Worm (Caenorhabditis elegans) whole organism, L1 larva: ENCODE measurements around the gene C24B5.4.

Source experiments
- C04F5.9 ChIP-seq: sonication (generic microtip); optimal IDR thresholded peaks from 2 replicates; lab custom pipeline; 2016; ENCODE audit warnings: missing genetic modification characterization, missing compliant biosample characterization
- C16A3.4 ChIP-seq: fragments of 150-350 bp; optimal IDR thresholded peaks from 2 replicates; lab custom pipeline; 2014; ENCODE audit warnings: missing biosample characterization, missing genetic modification characterization
- F16B12.6 ChIP-seq: fragments of 150-350 bp; optimal IDR thresholded peaks from 2 replicates; lab custom pipeline; 2014; ENCODE audit warnings: missing biosample characterization, missing genetic modification characterization
- ama-1 ChIP-seq: fragments of 150-350 bp; optimal IDR thresholded peaks from 2 replicates; lab custom pipeline; 2014
- blmp-1 ChIP-seq: fragments of 150-350 bp; optimal IDR thresholded peaks from 2 replicates; lab custom pipeline; 2014; ENCODE audit warnings: missing biosample characterization, missing genetic modification characterization
- ceh-82 ChIP-seq, 3 experiments: fragments of 150-350 bp in 1 of 3; sonication (generic microtip) in 2 of 3; optimal IDR thresholded peaks; 2 replicates each; lab custom pipeline; 2014 to 2017; ENCODE audit warnings: missing biosample characterization in 3 of 3, missing genetic modification characterization in 3 of 3
- dpl-1 ChIP-seq, 3 experiments: fragments of 150-350 bp in 2 of 3; sonication (generic microtip) in 1 of 3; optimal IDR thresholded peaks; 2 replicates each; lab custom pipeline; 2014 to 2017; ENCODE audit warnings: missing biosample characterization in 3 of 3, missing genetic modification characterization in 3 of 3, missing genetic modification reagents in 3 of 3
- efl-1 ChIP-seq, 4 experiments: fragments of 150-350 bp; optimal IDR thresholded peaks in 3 of 4; peaks in 1 of 4; 1 replicate in 1 of 4; 2 replicates in 3 of 4; lab custom pipeline; 2014; ENCODE audit warnings: missing biosample characterization in 2 of 4, missing genetic modification characterization in 2 of 4, missing genetic modification reagents in 2 of 4
- efl-3 ChIP-seq: fragments of 200-800 bp; sonication (Bioruptor generic); optimal IDR thresholded peaks from 2 replicates; lab custom pipeline; 2018; ENCODE audit warnings: mild to moderate bottlenecking, missing genetic modification characterization, missing compliant biosample characterization
- egl-13 ChIP-seq: sonication (generic microtip); optimal IDR thresholded peaks from 2 replicates; lab custom pipeline; 2016; ENCODE audit warnings: missing genotype, missing genetic modification reagents, missing genetic modification characterization, missing compliant biosample characterization
- egl-27 ChIP-seq, 2 experiments: fragments of 150-350 bp in 1 of 2; sonication (generic microtip); optimal IDR thresholded peaks; 3 replicates each; lab custom pipeline; 2017 to 2018; ENCODE audit warnings: missing biosample characterization in 2 of 2, missing genetic modification characterization in 2 of 2, missing genetic modification reagents in 2 of 2
- elt-2 ChIP-seq: sonication (generic microtip); optimal IDR thresholded peaks from 2 replicates; lab custom pipeline; 2016; ENCODE audit warnings: missing genetic modification characterization, mild to moderate bottlenecking, inconsistent platforms, missing compliant biosample characterization, missing genetic modification reagents
- elt-3 ChIP-seq, 6 experiments: fragments of 150-350 bp in 1 of 6; sonication (generic microtip); optimal IDR thresholded peaks; 2 replicates each; lab custom pipeline; 2017 to 2018; ENCODE audit warnings: missing biosample characterization in 6 of 6, missing genetic modification characterization in 6 of 6, inconsistent platforms in 1 of 6
- ets-5 ChIP-seq: fragments of 200-800 bp; sonication (Bioruptor generic); IDR thresholded peaks from 2 replicates; pipeline ENCODE4 v1.3.6; 2022; ENCODE audit warnings: missing genetic modification characterization, missing compliant biosample characterization
- fkh-10 ChIP-seq: sonication (generic microtip); optimal IDR thresholded peaks from 2 replicates; lab custom pipeline; 2017; ENCODE audit warnings: missing biosample characterization, missing genetic modification reagents, missing genetic modification characterization
- fos-1 ChIP-seq: fragments of 150-350 bp; optimal IDR thresholded peaks from 2 replicates; lab custom pipeline; 2014; ENCODE audit warnings: missing biosample characterization, missing genetic modification characterization
- hlh-17 ChIP-seq: fragments of 200-800 bp; sonication (Bioruptor generic); optimal IDR thresholded peaks from 2 replicates; lab custom pipeline; 2018; ENCODE audit warnings: missing genetic modification characterization, mild to moderate bottlenecking, missing compliant biosample characterization, moderate library complexity, borderline replicate concordance
- lin-13 ChIP-seq: fragments of 150-350 bp; optimal IDR thresholded peaks from 2 replicates; lab custom pipeline; 2014; ENCODE audit warnings: missing biosample characterization, missing genetic modification reagents, missing genetic modification characterization
- lin-14 ChIP-seq: fragments of 200-800 bp; sonication (Bioruptor generic); optimal IDR thresholded peaks from 2 replicates; lab custom pipeline; 2018; ENCODE audit warnings: mild to moderate bottlenecking, missing genetic modification characterization, moderate library complexity, missing compliant biosample characterization
- lin-15B ChIP-seq: fragments of 150-350 bp; sonication (generic microtip); optimal IDR thresholded peaks from 3 replicates; lab custom pipeline; 2014; ENCODE audit warnings: missing biosample characterization, missing genetic modification characterization
- lin-35 ChIP-seq, 2 experiments: fragments of 150-350 bp; optimal IDR thresholded peaks; 2 replicates each; lab custom pipeline; 2014; ENCODE audit warnings: missing biosample characterization in 2 of 2, missing genetic modification characterization in 2 of 2, missing genetic modification reagents in 2 of 2
- lin-39 ChIP-seq: fragments of 150-350 bp; optimal IDR thresholded peaks from 2 replicates; lab custom pipeline; 2014; ENCODE audit warnings: missing biosample characterization, missing genetic modification reagents, missing genetic modification characterization
- lir-3 ChIP-seq: sonication (generic microtip); optimal IDR thresholded peaks from 2 replicates; lab custom pipeline; 2016; ENCODE audit warnings: mild to moderate bottlenecking, missing genetic modification characterization, moderate library complexity, missing compliant biosample characterization; ENCODE audit not compliant: poor library complexity
- mab-9 ChIP-seq: fragments of 200-800 bp; sonication (Bioruptor generic); IDR thresholded peaks from 2 replicates; pipeline ENCODE4 v1.3.6; 2022; ENCODE audit warnings: missing genetic modification reagents, missing genetic modification characterization, missing compliant biosample characterization
- mdl-1 ChIP-seq, 2 experiments: fragments of 150-350 bp; optimal IDR thresholded peaks; 2 replicates each; lab custom pipeline; 2014 to 2017; ENCODE audit warnings: missing biosample characterization in 2 of 2, missing genetic modification characterization in 2 of 2, inconsistent platforms in 1 of 2
- mep-1 ChIP-seq: fragments of 150-350 bp; optimal IDR thresholded peaks from 2 replicates; lab custom pipeline; 2014; ENCODE audit warnings: missing biosample characterization, missing genetic modification characterization
- nhr-11 ChIP-seq: fragments of 150-350 bp; optimal IDR thresholded peaks from 2 replicates; lab custom pipeline; 2014; ENCODE audit warnings: missing biosample characterization, missing genetic modification characterization
- nhr-19 ChIP-seq: fragments of 200-800 bp; sonication (Bioruptor generic); conservative IDR thresholded peaks from 2 replicates; pipeline ENCODE4 v1.3.6; 2022; ENCODE audit warnings: missing genetic modification characterization, missing compliant biosample characterization
- nhr-20 ChIP-seq: sonication (generic microtip); optimal IDR thresholded peaks from 2 replicates; lab custom pipeline; 2016; ENCODE audit warnings: mild to moderate bottlenecking, missing genetic modification characterization, missing compliant biosample characterization
- nhr-71 ChIP-seq: sonication (generic microtip); optimal IDR thresholded peaks from 2 replicates; lab custom pipeline; 2016; ENCODE audit warnings: mild to moderate bottlenecking, missing genetic modification characterization, moderate library complexity, missing compliant biosample characterization
- nhr-76 ChIP-seq: sonication (generic microtip); optimal IDR thresholded peaks from 2 replicates; lab custom pipeline; 2017; ENCODE audit warnings: missing biosample characterization, missing genetic modification characterization
- nhr-85 ChIP-seq: sonication (generic microtip); peaks from one replicate; lab custom pipeline; 2016; ENCODE audit warnings: missing genetic modification characterization, inconsistent platforms, missing compliant biosample characterization
- pax-3 ChIP-seq: fragments of 200-800 bp; sonication (Bioruptor generic); optimal IDR thresholded peaks from 2 replicates; lab custom pipeline; 2018; ENCODE audit warnings: mild to moderate bottlenecking, missing genetic modification characterization, moderate library complexity, missing compliant biosample characterization
- pqm-1 ChIP-seq: sonication (generic microtip); optimal IDR thresholded peaks from 3 replicates; lab custom pipeline; 2017; ENCODE audit warnings: missing biosample characterization, missing genetic modification characterization
- rnt-1 ChIP-seq: sonication (generic microtip); optimal IDR thresholded peaks from 2 replicates; lab custom pipeline; 2016; ENCODE audit warnings: mild to moderate bottlenecking, missing genetic modification characterization, moderate library complexity, missing compliant biosample characterization
- skn-1 ChIP-seq: fragments of 150-350 bp; optimal IDR thresholded peaks from 2 replicates; lab custom pipeline; 2014; ENCODE audit warnings: missing biosample characterization, missing genetic modification characterization
- snu-23 ChIP-seq: sonication (generic microtip); optimal IDR thresholded peaks from 2 replicates; lab custom pipeline; 2016; ENCODE audit warnings: missing genetic modification characterization, missing compliant biosample characterization
- sox-4 ChIP-seq: sonication (generic microtip); optimal IDR thresholded peaks from 2 replicates; lab custom pipeline; 2016; ENCODE audit warnings: missing genetic modification characterization, missing compliant biosample characterization
- sup-37 ChIP-seq: fragments of 200-800 bp; sonication (Bioruptor generic); optimal IDR thresholded peaks from 2 replicates; lab custom pipeline; 2018; ENCODE audit warnings: mild to moderate bottlenecking, missing genetic modification characterization, missing compliant biosample characterization
- swsn-7 ChIP-seq: sonication (generic microtip); optimal IDR thresholded peaks from 2 replicates; lab custom pipeline; 2016; ENCODE audit warnings: missing genetic modification characterization, missing compliant biosample characterization
- tbx-2 ChIP-seq: sonication (generic microtip); optimal IDR thresholded peaks from 2 replicates; lab custom pipeline; 2016; ENCODE audit warnings: missing genetic modification characterization, missing compliant biosample characterization
- unc-130 ChIP-seq: fragments of 150-350 bp; optimal IDR thresholded peaks from 2 replicates; lab custom pipeline; 2017; ENCODE audit warnings: missing biosample characterization, missing genetic modification characterization, inconsistent platforms
- unc-62 ChIP-seq: fragments of 150-350 bp; optimal IDR thresholded peaks from 2 replicates; lab custom pipeline; 2014; ENCODE audit warnings: missing biosample characterization, missing genetic modification reagents, missing genetic modification characterization
- unc-98 ChIP-seq: fragments of 200-800 bp; sonication (Bioruptor generic); IDR thresholded peaks from 2 replicates; pipeline ENCODE4 v1.3.6; 2022; ENCODE audit warnings: missing genetic modification characterization, missing compliant biosample characterization
- vab-15 ChIP-seq: sonication (generic microtip); optimal IDR thresholded peaks from 2 replicates; lab custom pipeline; 2017; ENCODE audit warnings: missing genotype, mild to moderate bottlenecking, missing genetic modification characterization, missing compliant biosample characterization
- xbp-1 ChIP-seq: sonication (generic microtip); optimal IDR thresholded peaks from 2 replicates; lab custom pipeline; 2016; ENCODE audit warnings: missing genetic modification characterization, missing compliant biosample characterization
- zag-1 ChIP-seq: fragments of 150-350 bp; optimal IDR thresholded peaks from 2 replicates; lab custom pipeline; 2014; ENCODE audit warnings: missing biosample characterization, missing genetic modification characterization

Gene C24B5.4

DNA sequence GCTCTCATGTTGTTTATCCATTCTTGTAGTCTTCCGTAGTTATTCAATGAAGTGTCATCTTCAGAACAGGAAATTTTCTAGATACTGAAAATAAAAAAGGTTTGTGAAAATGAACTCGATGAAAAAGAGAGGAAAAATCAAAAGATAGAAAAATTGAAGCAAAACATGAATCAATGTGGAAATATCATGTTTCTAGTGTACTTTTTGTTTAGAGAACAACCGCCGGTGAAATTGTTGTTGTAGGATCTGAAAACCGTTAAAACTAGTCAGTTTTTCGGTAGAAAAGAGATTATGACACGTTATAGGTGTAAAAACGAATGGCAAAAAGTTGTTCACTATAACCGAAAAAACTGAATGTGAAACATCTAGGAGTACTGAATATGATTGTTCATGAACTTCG, 20.0 kb upstream of the C24B5.4 start, which contains the start of gene pacs-1:
Gene pacs-1 (minus strand): TSS at position 101 of the 400 bp plus-strand sequence.
- no peak for TF ChIP-seq unc-130
- TF ChIP-seq F16B12.6 (tag; lab: Kevin White, UChicago) = no peak
- TF ChIP-seq dpl-1 (GFP tag; optimal IDR thresholded peaks at IDR 0.05; lab: Kevin White, UChicago) = no peak
- TF ChIP-seq ets-5 = no peak
- no peak for TF ChIP-seq ama-1
- TF ChIP-seq ceh-82 (tag; optimal IDR thresholded peaks at IDR 0.05; lab: Kevin White, UChicago) = no peak
- TF ChIP-seq mab-9 (GFP tag; lab: Robert Waterston, UW) = no peak
- TF ChIP-seq unc-98 (GFP tag; lab: Robert Waterston, UW) = no peak
- TF ChIP-seq mep-1 (tag; lab: Kevin White, UChicago) = no peak
- TF ChIP-seq, all 84 proteins: peak for 0

DNA sequence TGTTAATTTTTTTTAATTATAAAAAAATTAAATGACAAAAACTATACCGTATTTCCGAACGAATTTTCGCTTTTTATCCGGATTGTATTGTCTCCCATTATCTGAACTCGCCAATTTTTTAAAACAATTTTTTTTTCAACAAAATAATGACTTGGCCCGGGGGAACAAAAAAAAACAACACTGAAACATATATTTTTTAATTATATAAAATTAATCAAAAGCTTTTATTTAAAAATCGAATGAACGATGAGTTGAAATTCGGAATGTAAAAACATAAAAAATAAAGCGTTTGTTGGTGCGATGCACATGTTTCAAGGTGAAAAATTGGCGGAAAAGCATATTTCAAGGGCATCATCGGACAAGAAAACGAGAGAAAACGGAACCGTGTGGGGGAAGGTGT, 16.4 kb upstream of the C24B5.4 start, which contains the start of gene mdt-27:
Gene mdt-27 (minus strand): TSS at position 101 of the 400 bp plus-strand sequence.
- no peak for TF ChIP-seq C16A3.4 (tag; lab: Kevin White, UChicago)
- TF ChIP-seq swsn-7 (tag; lab: Kevin White, UChicago) = no peak
- no peak for TF ChIP-seq egl-13 (tag; lab: Kevin White, UChicago)

DNA sequence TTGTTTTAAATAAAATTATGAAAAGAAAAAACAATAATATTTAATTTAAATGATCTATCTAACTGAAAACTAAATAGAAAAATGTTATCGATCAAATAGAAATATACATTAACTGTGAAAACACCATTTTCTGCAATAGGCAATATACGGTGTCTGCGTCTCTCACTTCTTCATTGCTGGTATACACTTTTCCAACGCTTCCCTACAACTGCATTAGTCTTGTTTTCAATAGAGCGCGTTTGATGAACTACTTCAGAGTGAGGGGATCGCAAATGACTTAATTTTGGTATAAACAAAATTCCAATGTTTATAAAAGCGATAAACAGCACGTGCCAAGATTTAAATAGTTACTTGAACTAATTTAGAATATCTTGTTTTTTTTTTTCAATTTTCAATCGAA, 15.4 kb upstream of the C24B5.4 start:
- TF ChIP-seq lir-3 (tag; lab: Kevin White, UChicago) (peak; percentile 28), hlh-17 (GFP tag; lab: Kevin White, UChicago) (no peak), ceh-82 (tag; optimal IDR thresholded peaks at IDR 0.05; lab: Kevin White, UChicago) (peak in 2 of 3 experiments; percentile 18 to 72), lin-14 (peak; percentile 90), C04F5.9 (no peak), ets-5 (no peak), sup-37 (GFP tag; lab: Kevin White, UChicago) (no peak), egl-27 (tag; optimal IDR thresholded peaks at IDR 0.05; lab: Kevin White, UChicago) (no peak), nhr-11 (tag; lab: Kevin White, UChicago) (no peak), zag-1 (no peak), lin-15B (tag; lab: Kevin White, UChicago) (peak; percentile 68), elt-3 (tag; optimal IDR thresholded peaks at IDR 0.05; lab: Kevin White, UChicago) (peak in 1 of 6 experiments; percentile 48), skn-1 (tag; lab: Kevin White, UChicago) (peak; percentile 47), mep-1 (tag; lab: Kevin White, UChicago) (peak; percentile 91), dpl-1 (GFP tag; optimal IDR thresholded peaks at IDR 0.05; lab: Kevin White, UChicago) (peak; percentile 36 to 75 (median 41)), unc-62 (GFP tag; lab: Kevin White, UChicago) (no peak), C16A3.4 (tag; lab: Kevin White, UChicago) (peak; percentile 73), snu-23 (GFP tag; lab: Kevin White, UChicago) (peak; percentile 73), tbx-2 (peak; percentile 5), elt-2 (tag; lab: Kevin White, UChicago) (no peak), lin-39 (no peak), nhr-85 (tag; lab: Kevin White, UChicago) (peak; percentile 23), rnt-1 (peak; percentile 36), pax-3 (no peak), pqm-1 (tag; lab: Kevin White, UChicago) (no peak), sox-4 (no peak), nhr-71 (peak; percentile 59), blmp-1 (tag; lab: Kevin White, UChicago) (peak; percentile 70), nhr-19 (GFP tag; lab: Robert Waterston, UW) (no peak), mdl-1 (tag; optimal IDR thresholded peaks at IDR 0.05; lab: Kevin White, UChicago) (peak in 1 of 2 experiments; percentile 60), swsn-7 (tag; lab: Kevin White, UChicago) (peak; percentile 41), efl-3 (GFP tag; lab: Kevin White, UChicago) (no peak), nhr-76 (no peak), efl-1 (optimal IDR thresholded peaks at IDR 0.05; lab: Kevin White, UChicago) (peak; percentile 65 to 66), efl-1 (GFP tag; optimal IDR thresholded peaks at IDR 0.05 in 1 of 2; lab: Kevin White, UChicago) (peak; percentile 56 to 64), fkh-10 (GFP tag; lab: Kevin White, UChicago) (no peak), nhr-20 (tag; lab: Kevin White, UChicago) (peak; percentile 65), lin-13 (peak; percentile 44), fos-1 (tag; lab: Kevin White, UChicago) (peak; percentile 4), vab-15 (peak; percentile 9), lin-35 (GFP tag; optimal IDR thresholded peaks at IDR 0.05; lab: Kevin White, UChicago) (peak; percentile 66 to 84), xbp-1 (tag; lab: Kevin White, UChicago) (peak; percentile 23)
